Worm (Caenorhabditis elegans) whole organism, late embryonic: Measurements from ENCODE around the gene acox-1.5.

Experiments
- K02D7.2 ChIP-seq: sonication (generic microtip); optimal IDR thresholded peaks from 2 replicates; lab custom pipeline; 2017; ENCODE audit warnings: mild to moderate bottlenecking, missing genetic modification characterization, missing compliant biosample characterization
- K09A11.1 ChIP-seq: sonication (generic microtip); optimal IDR thresholded peaks from 2 replicates; lab custom pipeline; 2017; ENCODE audit warnings: antibody characterized with exemption, mild to moderate bottlenecking, missing genetic modification characterization, missing compliant biosample characterization; ENCODE audit not compliant: insufficient read depth
- T23F11.4 ChIP-seq: fragments of 200-800 bp; sonication (Bioruptor generic); optimal IDR thresholded peaks from 2 replicates; lab custom pipeline; 2018; ENCODE audit warnings: mild to moderate bottlenecking, missing genetic modification characterization, missing compliant biosample characterization
- ama-1 ChIP-seq: fragments of 150-350 bp; optimal IDR thresholded peaks from 2 replicates; lab custom pipeline; 2014
- ceh-14 ChIP-seq: sonication (generic microtip); optimal IDR thresholded peaks from 2 replicates; lab custom pipeline; 2016; ENCODE audit warnings: missing genotype, missing genetic modification characterization, missing compliant biosample characterization
- ceh-22 ChIP-seq: sonication (generic microtip); optimal IDR thresholded peaks from 2 replicates; lab custom pipeline; 2017; ENCODE audit warnings: missing biosample characterization, missing genetic modification characterization
- ceh-34 ChIP-seq: sonication (generic microtip); optimal IDR thresholded peaks from 2 replicates; lab custom pipeline; 2016; ENCODE audit warnings: mild to moderate bottlenecking, missing genetic modification characterization, missing compliant biosample characterization
- ceh-48 ChIP-seq: sonication (generic microtip); optimal IDR thresholded peaks from 2 replicates; lab custom pipeline; 2016; ENCODE audit warnings: missing genetic modification characterization, inconsistent platforms, missing compliant biosample characterization
- ceh-6 ChIP-seq: fragments of 200-800 bp; sonication (Bioruptor generic); optimal IDR thresholded peaks from 2 replicates; lab custom pipeline; 2018; ENCODE audit warnings: mild to moderate bottlenecking, missing genetic modification characterization, missing compliant biosample characterization
- che-1 ChIP-seq: sonication (generic microtip); optimal IDR thresholded peaks from 2 replicates; lab custom pipeline; 2016; ENCODE audit warnings: mild to moderate bottlenecking, missing genetic modification characterization, missing compliant biosample characterization
- dmd-4 ChIP-seq: sonication (generic microtip); optimal IDR thresholded peaks from 2 replicates; lab custom pipeline; 2016; ENCODE audit warnings: borderline replicate concordance, missing genetic modification characterization, missing compliant biosample characterization
- elt-2 ChIP-seq: sonication (generic microtip); optimal IDR thresholded peaks from 2 replicates; lab custom pipeline; 2016; ENCODE audit warnings: missing genetic modification reagents, missing genetic modification characterization, missing compliant biosample characterization
- elt-4 ChIP-seq: sonication (generic microtip); optimal IDR thresholded peaks from 2 replicates; lab custom pipeline; 2016; ENCODE audit warnings: missing genetic modification characterization, missing compliant biosample characterization
- ets-4 ChIP-seq: sonication (generic microtip); optimal IDR thresholded peaks from 2 replicates; lab custom pipeline; 2016; ENCODE audit warnings: missing genetic modification characterization, missing compliant biosample characterization
- fkh-10 ChIP-seq: fragments of 150-350 bp; optimal IDR thresholded peaks from 2 replicates; lab custom pipeline; 2014; ENCODE audit warnings: missing biosample characterization, missing genetic modification reagents, missing genetic modification characterization
- fkh-6 ChIP-seq: sonication (generic microtip); optimal IDR thresholded peaks from 2 replicates; lab custom pipeline; 2016; ENCODE audit warnings: missing genetic modification characterization, missing compliant biosample characterization
- hlh-13 ChIP-seq: fragments of 200-800 bp; sonication (Bioruptor generic); optimal IDR thresholded peaks from 2 replicates; lab custom pipeline; 2018; ENCODE audit warnings: mild to moderate bottlenecking, missing genetic modification characterization, missing compliant biosample characterization
- hlh-15 ChIP-seq: sonication (generic microtip); optimal IDR thresholded peaks from 2 replicates; lab custom pipeline; 2016; ENCODE audit warnings: missing genetic modification characterization, missing compliant biosample characterization
- hlh-30 ChIP-seq: sonication (generic microtip); optimal IDR thresholded peaks from 2 replicates; lab custom pipeline; 2017; ENCODE audit warnings: antibody characterized with exemption, missing genetic modification characterization, missing compliant biosample characterization; ENCODE audit not compliant: insufficient read depth
- hlh-8 ChIP-seq: sonication (generic microtip); optimal IDR thresholded peaks from 2 replicates; lab custom pipeline; 2016; ENCODE audit warnings: missing genotype, missing genetic modification characterization, missing compliant biosample characterization
- lin-11 ChIP-seq: fragments of 200-800 bp; sonication (Bioruptor generic); optimal IDR thresholded peaks from 2 replicates; lab custom pipeline; 2018; ENCODE audit warnings: mild to moderate bottlenecking, missing genetic modification characterization, missing compliant biosample characterization
- madf-2 ChIP-seq: sonication (generic microtip); optimal IDR thresholded peaks from 2 replicates; lab custom pipeline; 2017; ENCODE audit warnings: missing genetic modification characterization, missing compliant biosample characterization
- nhr-232 ChIP-seq: sonication (generic microtip); optimal IDR thresholded peaks from 2 replicates; lab custom pipeline; 2016; ENCODE audit warnings: missing genetic modification characterization, missing compliant biosample characterization
- odd-2 ChIP-seq: sonication (generic microtip); optimal IDR thresholded peaks from 2 replicates; lab custom pipeline; 2017; ENCODE audit warnings: antibody characterized with exemption, mild to moderate bottlenecking, missing genetic modification characterization, missing compliant biosample characterization
- pag-3 ChIP-seq: sonication (generic microtip); optimal IDR thresholded peaks from 2 replicates; lab custom pipeline; 2016; ENCODE audit warnings: missing compliant biosample characterization, missing genetic modification characterization, borderline replicate concordance
- pat-9 ChIP-seq: fragments of 200-800 bp; sonication (Bioruptor generic); optimal IDR thresholded peaks from 2 replicates; lab custom pipeline; 2018; ENCODE audit warnings: mild to moderate bottlenecking, missing genetic modification characterization, moderate library complexity, missing compliant biosample characterization
- pax-1 ChIP-seq: fragments of 150-350 bp; optimal IDR thresholded peaks from 2 replicates; lab custom pipeline; 2014; ENCODE audit warnings: missing biosample characterization, missing genetic modification characterization
- pha-2 ChIP-seq: sonication (generic microtip); optimal IDR thresholded peaks from 2 replicates; lab custom pipeline; 2017; ENCODE audit warnings: mild to moderate bottlenecking, missing genetic modification characterization, missing compliant biosample characterization
- pha-4 ChIP-seq: fragments of 150-350 bp; optimal IDR thresholded peaks from 2 replicates; lab custom pipeline; 2018; ENCODE audit warnings: missing biosample characterization, missing genetic modification reagents, missing genetic modification characterization
- rnt-1 ChIP-seq: sonication (generic microtip); optimal IDR thresholded peaks from 2 replicates; lab custom pipeline; 2016; ENCODE audit warnings: missing genetic modification characterization, missing compliant biosample characterization
- sdc-2 ChIP-seq: sonication (generic microtip); optimal IDR thresholded peaks from 2 replicates; lab custom pipeline; 2016; ENCODE audit warnings: missing genotype, missing genetic modification characterization, missing compliant biosample characterization
- sox-2 ChIP-seq: fragments of 200-800 bp; sonication (Bioruptor generic); IDR thresholded peaks from 2 replicates; pipeline ENCODE4 v1.3.6; 2022; ENCODE audit warnings: missing genetic modification reagents, missing genetic modification characterization, missing compliant biosample characterization
- sox-4 ChIP-seq: sonication (generic microtip); optimal IDR thresholded peaks from 2 replicates; lab custom pipeline; 2017; ENCODE audit warnings: mild to moderate bottlenecking, missing genetic modification characterization, inconsistent platforms, missing compliant biosample characterization
- syd-9 ChIP-seq: sonication (generic microtip); optimal IDR thresholded peaks from 2 replicates; lab custom pipeline; 2016; ENCODE audit warnings: mild to moderate bottlenecking, missing genetic modification characterization, moderate library complexity, missing compliant biosample characterization
- unc-42 ChIP-seq: sonication (generic microtip); optimal IDR thresholded peaks from 2 replicates; lab custom pipeline; 2016; ENCODE audit warnings: missing genotype, missing genetic modification characterization, missing compliant biosample characterization
- unc-86 ChIP-seq: sonication (generic microtip); optimal IDR thresholded peaks from 2 replicates; lab custom pipeline; 2016; ENCODE audit warnings: missing genetic modification characterization, missing compliant biosample characterization
- zip-5 ChIP-seq: sonication (generic microtip); optimal IDR thresholded peaks from 2 replicates; lab custom pipeline; 2016; ENCODE audit warnings: missing genetic modification characterization, missing compliant biosample characterization
- ztf-16 ChIP-seq: sonication (generic microtip); optimal IDR thresholded peaks from 2 replicates; lab custom pipeline; 2017; ENCODE audit warnings: missing genetic modification characterization, missing compliant biosample characterization

The acox-1.5 gene

ce11 chrIII:9568451-9568850, 23.5 kb downstream of the acox-1.5 start, which contains the start of gene C48B4.13:
Gene C48B4.13 (plus strand): TSS chrIII:9568751.
- no peak for TF ChIP-seq hlh-30 (tag; lab: Kevin White, UChicago)
- TF ChIP-seq ceh-14 (tag; lab: Kevin White, UChicago), result no peak
- no peak for TF ChIP-seq ama-1 (lab: Kevin White, UChicago)
- no peak for TF ChIP-seq K02D7.2
- no peak for TF ChIP-seq ets-4 (tag; lab: Kevin White, UChicago)
- no peak for TF ChIP-seq T23F11.4 (GFP tag; lab: Kevin White, UChicago)
- TF ChIP-seq fkh-10 (GFP tag; lab: Kevin White, UChicago), result no peak
- TF ChIP-seq dmd-4, result no peak
- TF ChIP-seq che-1 (tag; lab: Kevin White, UChicago), result no peak
- no peak for TF ChIP-seq sdc-2 (tag; lab: Kevin White, UChicago)
- TF ChIP-seq pax-1 (tag; lab: Kevin White, UChicago), result no peak
- no peak for TF ChIP-seq sox-2
- no peak for TF ChIP-seq ceh-34 (tag; lab: Kevin White, UChicago)
- no peak for TF ChIP-seq ztf-16

ce11 chrIII:9565973-9566372, 26.0 kb downstream of the acox-1.5 start, which contains the start of gene C48B4.11:
Gene C48B4.11 (minus strand): TSS chrIII:9566115.
- TF ChIP-seq elt-2 (tag; lab: Kevin White, UChicago), result no peak
- no peak for TF ChIP-seq ceh-6 (GFP tag; lab: Kevin White, UChicago)
- TF ChIP-seq hlh-30 (tag; lab: Kevin White, UChicago), result no peak

- TF ChIP-seq nhr-232 (tag; lab: Kevin White, UChicago) (no peak), rnt-1 (tag; lab: Kevin White, UChicago) (no peak), ceh-48 (tag; lab: Kevin White, UChicago) (no peak), hlh-13 (GFP tag; lab: Kevin White, UChicago) (no peak), sox-4 (tag; lab: Kevin White, UChicago) (no peak), unc-86 (no peak), fkh-6 (tag; lab: Kevin White, UChicago) (no peak), odd-2 (tag; lab: Kevin White, UChicago) (no peak), hlh-8 (no peak), ceh-22 (tag; lab: Kevin White, UChicago) (no peak), elt-4 (no peak), zip-5 (tag; lab: Kevin White, UChicago) (no peak)
These were observed 27.6 kb downstream of the acox-1.5 start, which contains the start of gene C48B4.10 for ce11 chrIII:9564410-9564809. Gene C48B4.10 (minus strand): TSS chrIII:9564510.

- TF ChIP-seq K02D7.2, result no peak
- no peak for TF ChIP-seq pha-2 (tag; lab: Kevin White, UChicago)
- no peak for TF ChIP-seq ceh-6 (GFP tag; lab: Kevin White, UChicago)
- no peak for TF ChIP-seq fkh-10 (GFP tag; lab: Kevin White, UChicago)
- no peak for TF ChIP-seq zip-5 (tag; lab: Kevin White, UChicago)
- no peak for TF ChIP-seq unc-42 (tag; lab: Kevin White, UChicago)
- no peak for TF ChIP-seq hlh-15 (tag; lab: Kevin White, UChicago)
- no peak for TF ChIP-seq ztf-16
- no peak for TF ChIP-seq ceh-48 (tag; lab: Kevin White, UChicago)
- TF ChIP-seq lin-11 (tag; lab: Kevin White, UChicago), result no peak
- no peak for TF ChIP-seq pag-3
- no peak for TF ChIP-seq K09A11.1 (tag; lab: Kevin White, UChicago)
- no peak for TF ChIP-seq hlh-13 (GFP tag; lab: Kevin White, UChicago)
These were observed 28.8 kb downstream of the acox-1.5 start, which contains the start of gene C48B4.9 for ce11 chrIII:9563235-9563634. Gene C48B4.9 (minus strand): TSS chrIII:9563335.

ce11 chrIII:9561158-9561557, 30.8 kb downstream of the acox-1.5 start, which contains the start of gene C48B4.8:
Gene C48B4.8 (minus strand): TSS chrIII:9561258.
- TF ChIP-seq rnt-1 (tag; lab: Kevin White, UChicago), result no peak
- TF ChIP-seq syd-9 (tag; lab: Kevin White, UChicago), result no peak
- no peak for TF ChIP-seq odd-2 (tag; lab: Kevin White, UChicago)
- TF ChIP-seq ceh-48 (tag; lab: Kevin White, UChicago), result no peak
- TF ChIP-seq fkh-10 (GFP tag; lab: Kevin White, UChicago), result no peak
- no peak for TF ChIP-seq pat-9 (tag; lab: Kevin White, UChicago)
- no peak for TF ChIP-seq fkh-6 (tag; lab: Kevin White, UChicago)
- TF ChIP-seq hlh-15 (tag; lab: Kevin White, UChicago), result no peak
- no peak for TF ChIP-seq ztf-16
- TF ChIP-seq lin-11 (tag; lab: Kevin White, UChicago), result no peak
- no peak for TF ChIP-seq sox-2
- no peak for TF ChIP-seq ceh-22 (tag; lab: Kevin White, UChicago)
- TF ChIP-seq madf-2 (tag; lab: Kevin White, UChicago), result no peak
- no peak for TF ChIP-seq pha-4
